Fruit fly (Drosophila melanogaster): Measurements from ENCODE around the gene CheB93a.

CheB93a gene

DNA sequence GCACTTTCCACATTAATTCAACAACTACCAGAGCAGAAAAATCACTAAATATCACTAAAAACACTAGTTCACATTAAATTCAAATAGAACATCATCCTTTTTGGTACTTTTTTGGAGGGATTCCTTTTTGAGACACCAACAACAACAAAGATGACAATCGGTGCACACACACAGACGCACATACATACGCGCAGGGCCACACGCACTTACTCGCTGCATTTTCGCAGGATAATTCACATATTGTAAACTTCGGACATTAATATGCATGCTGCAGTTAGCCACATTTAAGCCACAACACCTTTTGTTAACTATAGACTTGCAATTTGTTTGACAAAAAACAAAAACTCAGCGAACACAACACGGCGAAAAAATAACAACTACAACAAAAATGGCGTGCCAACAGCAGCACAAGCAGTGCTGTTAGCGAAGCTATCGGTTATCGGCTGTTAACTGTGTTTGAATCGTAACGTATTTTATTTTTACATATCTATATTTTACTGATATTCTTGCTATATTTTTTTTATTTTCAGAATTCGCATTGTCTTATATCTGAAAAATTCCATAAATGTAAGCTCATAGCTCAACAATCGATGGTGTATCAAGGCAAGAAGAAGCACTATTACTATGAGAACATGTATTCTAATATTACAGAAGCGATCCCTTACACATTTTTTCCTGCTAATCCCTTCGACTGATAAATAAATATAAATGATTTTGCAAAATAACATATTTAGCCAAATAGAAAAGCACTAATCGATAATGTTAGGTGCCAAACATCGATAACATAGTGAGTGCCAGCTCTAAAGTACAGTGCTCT is 47.7 kb upstream of the CheB93a start (continued):
- TF ChIP-seq Lim3 (GFP tag; IDR thresholded peaks at IDR 0.05) (no peak), nerfin-1 (tag; optimal IDR thresholded peaks at IDR 0.05) (no peak), NfI (GFP tag; optimal IDR thresholded peaks at IDR 0.05) (no peak), CG2120 (GFP tag; optimal IDR thresholded peaks at IDR 0.05) (no peak), gsb (GFP tag; IDR thresholded peaks at IDR 0.05) (no peak), lilli (GFP tag; optimal IDR thresholded peaks at IDR 0.05) (peak; percentile 5), CG34224 (GFP tag; IDR thresholded peaks at IDR 0.05; ENCODE audit: partially characterized antibody) (peak; percentile 61; the same call in 2 of the 3 replicates), chinmo (GFP tag; IDR thresholded peaks at IDR 0.05; ENCODE audit: partially characterized antibody) (peak; percentile 28; the same call in 1 of the 4 replicates), CG5953 (GFP tag; IDR thresholded peaks at IDR 0.05) (no peak), dm (GFP tag; optimal IDR thresholded peaks at IDR 0.05) (no peak), CG9727 (GFP tag; optimal IDR thresholded peaks at IDR 0.05) (no peak), jigr1 (GFP tag; IDR thresholded peaks at IDR 0.05) (no peak), CG43689 (GFP tag; IDR thresholded peaks at IDR 0.05) (no peak), MBD-R2 (GFP tag; IDR thresholded peaks at IDR 0.05) (peak; percentile 25; the same call in 1 of the 2 replicates), CG2129 (GFP tag; IDR thresholded peaks at IDR 0.05; ENCODE audit: partially characterized antibody) (no peak; the same call in 1 of the 2 replicates), Ada2b (GFP tag; IDR thresholded peaks at IDR 0.05) (no peak), CG14710 (tag; optimal IDR thresholded peaks at IDR 0.05) (peak; percentile 33), MESR4 (GFP tag; optimal IDR thresholded peaks at IDR 0.05) (peak; percentile 97), trem (tag; optimal IDR thresholded peaks at IDR 0.05) (peak; percentile 59), ab (GFP tag; optimal IDR thresholded peaks at IDR 0.05) (no peak), eyg (GFP tag; optimal IDR thresholded peaks at IDR 0.05) (no peak), ttk (GFP tag; IDR thresholded peaks at IDR 0.05) (no peak), run (tag; optimal IDR thresholded peaks at IDR 0.05) (no peak), Jarid2 (GFP tag; optimal IDR thresholded peaks at IDR 0.05) (no peak), CG3281 (GFP tag; optimal IDR thresholded peaks at IDR 0.05) (no peak), E2f2 (GFP tag; IDR thresholded peaks at IDR 0.05) (0 out of 2 replicates have a peak, but pooled peaks have one; percentile 14), D (optimal IDR thresholded peaks at IDR 0.05) (no peak), D (GFP tag; optimal IDR thresholded peaks at IDR 0.05) (no peak), CG13287 (GFP tag; IDR thresholded peaks at IDR 0.05; ENCODE audit: partially characterized antibody) (peak; percentile 71), CG17186 (GFP tag; optimal IDR thresholded peaks at IDR 0.05) (peak; percentile 98), Dll (GFP tag; IDR thresholded peaks at IDR 0.05; ENCODE audit: partially characterized antibody) (peak; percentile 80), vnd (GFP tag; IDR thresholded peaks at IDR 0.05; ENCODE audit: partially characterized antibody) (peak; percentile 70), CG4360 (GFP tag; IDR thresholded peaks at IDR 0.05) (peak; percentile 91), Ptx1 (GFP tag; IDR thresholded peaks at IDR 0.05) (no peak), CG2712 (tag; optimal IDR thresholded peaks at IDR 0.05) (peak; percentile 4), hbn (GFP tag; IDR thresholded peaks at IDR 0.05; ENCODE audit: partially characterized antibody) (peak; percentile 61), CG3163 (GFP tag; optimal IDR thresholded peaks at IDR 0.05) (no peak), CG11723 (GFP tag; optimal IDR thresholded peaks at IDR 0.05) (no peak), dysf (GFP tag; IDR thresholded peaks at IDR 0.05) (no peak), CG10274 (GFP tag; optimal IDR thresholded peaks at IDR 0.05) (no peak), Oli (tag; optimal IDR thresholded peaks at IDR 0.05) (no peak), CG3838 (GFP tag; optimal IDR thresholded peaks at IDR 0.05) (no peak), Med (GFP tag) (no peak), fd64A (GFP tag; optimal IDR thresholded peaks at IDR 0.05) (no peak), HmgZ (tag; optimal IDR thresholded peaks at IDR 0.05) (peak; percentile 32), mld (GFP tag; IDR thresholded peaks at IDR 0.05; ENCODE audit: partially characterized antibody) (peak; percentile 61; the same call in 1 of the 3 replicates), dimm (GFP tag; IDR thresholded peaks at IDR 0.05) (no peak), CG10431 (GFP tag; optimal IDR thresholded peaks at IDR 0.05) (no peak), CG1602 (GFP tag; optimal IDR thresholded peaks at IDR 0.05) (no peak)
